Worm (Caenorhabditis elegans) whole organism, L2 larva: ENCODE measurements around the gene F54B11.8.

Source experiments
- Y55F3AM.14 ChIP-seq: fragments of 200-800 bp; sonication (Bioruptor generic); optimal IDR thresholded peaks from 2 replicates; lab custom pipeline; 2018; ENCODE audit warnings: mild to moderate bottlenecking, missing genetic modification characterization, missing compliant biosample characterization
- blmp-1 ChIP-seq: sonication (generic microtip); optimal IDR thresholded peaks from 2 replicates; lab custom pipeline; 2017; ENCODE audit warnings: missing genetic modification characterization, mild to moderate bottlenecking, missing compliant biosample characterization, antibody characterized with exemption, moderate library complexity; ENCODE audit not compliant: insufficient read depth
- nhr-23 ChIP-seq: fragments of 150-350 bp; optimal IDR thresholded peaks from 2 replicates; lab custom pipeline; 2014; ENCODE audit warnings: missing biosample characterization, missing genetic modification reagents, missing genetic modification characterization
- nhr-25 ChIP-seq: fragments of 150-350 bp; sonication (generic microtip); optimal IDR thresholded peaks from 3 replicates; lab custom pipeline; 2014; ENCODE audit warnings: missing biosample characterization, missing genetic modification characterization
- ztf-4 ChIP-seq: fragments of 150-350 bp; optimal IDR thresholded peaks from 2 replicates; lab custom pipeline; 2014; ENCODE audit warnings: missing biosample characterization, missing genetic modification characterization

DNA sequence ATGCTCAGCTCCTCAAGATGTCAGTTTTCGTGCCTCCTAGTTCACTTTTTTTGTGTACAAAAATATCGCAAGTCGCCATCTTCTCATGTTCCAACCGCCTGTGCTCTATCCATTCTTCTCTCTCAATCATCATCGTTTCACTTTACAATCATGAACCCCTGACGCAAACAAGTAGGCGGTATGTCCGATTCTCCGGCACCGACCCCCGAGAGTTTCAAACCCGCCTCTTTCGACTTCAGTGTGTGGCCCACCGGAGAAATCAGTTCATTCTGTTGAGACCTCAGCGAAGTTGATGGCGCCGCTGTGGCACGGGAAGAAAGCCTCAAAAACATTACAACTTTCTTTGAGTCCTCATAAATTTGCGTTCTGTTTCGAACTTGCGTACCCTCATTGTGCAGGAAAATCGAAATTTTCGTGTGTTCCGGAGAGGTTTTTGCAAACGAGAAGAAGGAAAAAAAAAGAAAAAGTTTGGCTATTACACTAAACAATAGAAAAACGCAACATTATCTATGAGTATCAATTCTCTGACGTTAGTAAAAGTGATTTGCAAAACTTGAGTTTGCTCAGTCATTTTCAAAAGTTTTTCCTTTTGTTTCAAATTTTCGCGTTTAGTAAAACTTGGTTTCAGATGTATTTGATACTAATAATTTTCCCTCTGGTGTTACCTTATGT lies 1.4 kb upstream of the F54B11.8 start, which contains the start of gene F54B11.9:
- TF ChIP-seq ztf-4 (no peak), nhr-25 (no peak), blmp-1 (no peak), nhr-23 (tag; lab: Kevin White, UChicago) (no peak), Y55F3AM.14 (GFP tag; lab: Kevin White, UChicago) (no peak)
